Worm (Caenorhabditis elegans) whole organism, midembryonic: ENCODE results near the gene Y32H12A.1.

Source experiments
- T22C8.4 ChIP-seq: fragments of 200-800 bp; sonication (Bioruptor generic); IDR thresholded peaks from 2 replicates; pipeline ENCODE4 v1.3.6; 2022; ENCODE audit warnings: missing genetic modification characterization, missing compliant biosample characterization
- flt-1 ChIP-seq: fragments of 200-800 bp; sonication (Bioruptor generic); IDR thresholded peaks from 2 replicates; pipeline ENCODE4 v1.3.6; 2022; ENCODE audit warnings: missing genetic modification characterization, missing compliant biosample characterization
- med-1 ChIP-seq: sonication (generic microtip); optimal IDR thresholded peaks from 2 replicates; lab custom pipeline; 2017; ENCODE audit warnings: missing genetic modification characterization, mild to moderate bottlenecking, missing compliant biosample characterization, antibody characterized with exemption, missing genetic modification reagents; ENCODE audit not compliant: insufficient read depth
- ref-1 ChIP-seq: fragments of 200-800 bp; sonication (Bioruptor generic); conservative IDR thresholded peaks from 2 replicates; pipeline ENCODE4 v1.3.6; 2022; ENCODE audit warnings: missing genetic modification reagents, missing genetic modification characterization, missing compliant biosample characterization
- tab-1 ChIP-seq: fragments of 200-800 bp; sonication (Bioruptor generic); IDR thresholded peaks from 2 replicates; pipeline ENCODE4 v1.3.6; 2022; ENCODE audit warnings: missing genetic modification characterization, missing compliant biosample characterization
- ztf-23 ChIP-seq: fragments of 200-800 bp; sonication (Bioruptor generic); IDR thresholded peaks from 2 replicates; pipeline ENCODE4 v1.3.6; 2022; ENCODE audit warnings: missing genetic modification reagents, missing genetic modification characterization, missing compliant biosample characterization

DNA sequence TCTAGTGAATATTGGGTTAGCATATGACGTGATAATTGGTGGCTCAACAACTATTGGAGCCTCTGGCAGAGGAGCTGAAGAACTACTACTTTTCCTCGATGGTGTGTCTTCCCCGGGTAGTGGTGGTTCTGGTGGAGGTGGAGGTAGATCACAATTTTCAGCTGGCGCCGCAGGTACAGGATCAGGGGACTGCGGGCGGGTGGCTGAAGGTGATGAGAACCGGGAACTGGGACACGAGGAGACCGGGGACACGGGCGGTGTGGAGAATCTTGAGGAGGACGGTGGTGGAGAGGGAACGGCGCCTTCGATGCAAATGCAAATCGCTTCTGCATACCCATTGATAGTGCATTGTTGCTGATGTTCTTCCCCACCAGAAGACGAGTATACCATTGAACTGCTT is 33.7 kb downstream of the Y32H12A.1 start:
- TF ChIP-seq med-1 (GFP tag; lab: Kevin White, UChicago) (no peak), tab-1 (GFP tag; lab: Robert Waterston, UW) (no peak), ref-1 (GFP tag; lab: Robert Waterston, UW) (no peak), T22C8.4 (no peak), ztf-23 (GFP tag; lab: Robert Waterston, UW) (no peak), flt-1 (GFP tag; lab: Robert Waterston, UW) (no peak)
